Fruit fly (Drosophila melanogaster): ENCODE measurements around the gene CG9626.

Gene CG9626

dm6 chr3R:8275031-8275430 lies 25.7 kb downstream of the CG9626 start:
- TF ChIP-seq toe (GFP tag; optimal IDR thresholded peaks at IDR 0.05) (no peak), Mnt (GFP tag; optimal IDR thresholded peaks at IDR 0.05) (no peak)

dm6 chr3R:8272573-8273165 lies 28.1 kb downstream of the CG9626 start:
- no peak for TF ChIP-seq ovo (GFP tag; optimal IDR thresholded peaks at IDR 0.05)

dm6 chr3R:8269740-8270139 lies 31.0 kb downstream of the CG9626 start, which contains the start of gene CG9630:
CG9630 (minus strand) TSS chr3R:8269896.
- TF ChIP-seq pad (GFP tag; optimal IDR thresholded peaks at IDR 0.05) (no peak), Mnt (GFP tag; optimal IDR thresholded peaks at IDR 0.05) (peak; percentile 100), CG7101 (tag; optimal IDR thresholded peaks at IDR 0.05) (peak; percentile 4), bab1 (GFP tag; optimal IDR thresholded peaks at IDR 0.05) (peak; percentile 56), Clk (GFP tag; optimal IDR thresholded peaks at IDR 0.05) (no peak), Crg-1 (GFP tag; optimal IDR thresholded peaks at IDR 0.05) (no peak), cic (GFP tag; optimal IDR thresholded peaks at IDR 0.05) (no peak), kay (GFP tag; ENCODE audit: borderline replicate concordance) (no peak), CG1620 (GFP tag; optimal IDR thresholded peaks at IDR 0.05) (no peak), CG7045 (GFP tag; optimal IDR thresholded peaks at IDR 0.05) (no peak), tj (GFP tag; optimal IDR thresholded peaks at IDR 0.05) (no peak)

- TF ChIP-seq kay (GFP tag; ENCODE audit: borderline replicate concordance) (no peak), CG5204 (GFP tag; optimal IDR thresholded peaks at IDR 0.05) (peak; percentile 69), CG7101 (tag; optimal IDR thresholded peaks at IDR 0.05) (peak; percentile 77), CG7045 (GFP tag; optimal IDR thresholded peaks at IDR 0.05) (peak; percentile 70), ovo (GFP tag; optimal IDR thresholded peaks at IDR 0.05) (peak; percentile 64), cic (GFP tag; optimal IDR thresholded peaks at IDR 0.05) (no peak), pad (GFP tag; optimal IDR thresholded peaks at IDR 0.05) (peak; percentile 68), CG11617 (GFP tag; optimal IDR thresholded peaks at IDR 0.05) (peak; percentile 84), Crg-1 (GFP tag; optimal IDR thresholded peaks at IDR 0.05) (peak; percentile 44), Mnt (GFP tag; optimal IDR thresholded peaks at IDR 0.05) (peak; percentile 63), bab1 (GFP tag; optimal IDR thresholded peaks at IDR 0.05) (peak; percentile 51), tj (GFP tag; optimal IDR thresholded peaks at IDR 0.05) (peak; percentile 53), cnc (optimal IDR thresholded peaks at IDR 0.05) (no peak), CG14711 (tag; optimal IDR thresholded peaks at IDR 0.05) (peak; percentile 66), CG1620 (GFP tag; optimal IDR thresholded peaks at IDR 0.05) (peak; percentile 68), toe (GFP tag; optimal IDR thresholded peaks at IDR 0.05) (peak; percentile 79), Clk (GFP tag; optimal IDR thresholded peaks at IDR 0.05) (no peak), CG33017 (tag; optimal IDR thresholded peaks at IDR 0.05) (peak; percentile 73), CG12768 (GFP tag; optimal IDR thresholded peaks at IDR 0.05) (peak; percentile 86), Hr96 (GFP tag; optimal IDR thresholded peaks at IDR 0.05) (peak; percentile 47)
Observed at dm6 chr3R:8264302-8265080, 36.3 kb downstream of the CG9626 start, which contains the start of the genes RPA1 and Mcm2. RPA1 (minus strand) TSS chr3R:8264451. Mcm2 (plus strand) TSS chr3R:8264970.

dm6 chr3R:8261634-8262033 lies 39.1 kb downstream of the CG9626 start:
- TF ChIP-seq ovo (GFP tag; optimal IDR thresholded peaks at IDR 0.05) = peak; percentile 8
- peak; percentile 4 for TF ChIP-seq CG33017 (tag; optimal IDR thresholded peaks at IDR 0.05)
- TF ChIP-seq kay (GFP tag; ENCODE audit: borderline replicate concordance) = peak; percentile 92
- no peak for TF ChIP-seq cic (GFP tag; optimal IDR thresholded peaks at IDR 0.05)
- no peak for TF ChIP-seq CG7045 (GFP tag; optimal IDR thresholded peaks at IDR 0.05)

dm6 chr3R:8256040-8256439 lies 44.7 kb downstream of the CG9626 start:
- TF ChIP-seq toe (GFP tag; optimal IDR thresholded peaks at IDR 0.05) (no peak), CG1620 (GFP tag; optimal IDR thresholded peaks at IDR 0.05) (no peak)

dm6 chr3R:8254347-8254746 lies 46.4 kb downstream of the CG9626 start:
- TF ChIP-seq CG33017 (tag; optimal IDR thresholded peaks at IDR 0.05) (no peak), CG5204 (GFP tag; optimal IDR thresholded peaks at IDR 0.05) (no peak), cic (GFP tag; optimal IDR thresholded peaks at IDR 0.05) (no peak), toe (GFP tag; optimal IDR thresholded peaks at IDR 0.05) (no peak), ovo (GFP tag; optimal IDR thresholded peaks at IDR 0.05) (no peak), kay (GFP tag; ENCODE audit: borderline replicate concordance) (no peak), Clk (GFP tag; optimal IDR thresholded peaks at IDR 0.05) (no peak), Crg-1 (GFP tag; optimal IDR thresholded peaks at IDR 0.05) (no peak), pad (GFP tag; optimal IDR thresholded peaks at IDR 0.05) (no peak), CG14711 (tag; optimal IDR thresholded peaks at IDR 0.05) (no peak)

Data from whole organism, adult.